Worm (Caenorhabditis elegans): ENCODE results near the gene rars-2.

DNA sequence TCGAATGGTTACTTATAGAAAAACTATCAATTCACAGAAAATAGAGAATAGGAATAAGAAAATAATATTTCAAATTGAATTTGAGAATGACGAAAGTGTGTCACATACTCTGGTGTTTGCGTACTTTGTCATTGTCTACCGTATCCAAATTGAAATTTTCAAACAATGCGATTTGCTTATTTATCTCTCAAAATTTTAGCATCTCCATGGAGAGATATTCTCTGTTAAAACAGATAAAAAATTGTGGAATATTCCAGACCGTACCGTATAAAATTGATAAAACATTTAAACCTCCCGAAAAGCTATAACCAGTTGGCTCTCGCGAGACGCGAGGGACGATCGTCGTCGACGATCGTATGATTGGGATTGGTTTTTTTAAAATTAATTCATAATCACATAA lies 44.6 kb upstream of the rars-2 start, which contains the start of gene fbf-1:
- TF ChIP-seq daf-16 (GFP tag; optimal IDR thresholded peaks at IDR 0.05) (no peak), daf-16 (tag; optimal IDR thresholded peaks at IDR 0.05) (no peak), skn-1 (tag; optimal IDR thresholded peaks at IDR 0.05) (no peak), nhr-48 (tag; optimal IDR thresholded peaks at IDR 0.05) (no peak), fkh-10 (GFP tag; optimal IDR thresholded peaks at IDR 0.05) (no peak), jun-1 (tag; optimal IDR thresholded peaks at IDR 0.05) (no peak), lsy-2 (tag; optimal IDR thresholded peaks at IDR 0.05) (no peak), nhr-11 (tag; optimal IDR thresholded peaks at IDR 0.05) (no peak), mdl-1 (tag; optimal IDR thresholded peaks at IDR 0.05) (no peak), pha-4 (GFP tag; IDR thresholded peaks at IDR 0.05) (no peak), pha-4 (tag; optimal IDR thresholded peaks at IDR 0.05) (no peak), aly-2 (tag; optimal IDR thresholded peaks at IDR 0.05) (no peak), lin-29 (GFP tag; IDR thresholded peaks at IDR 0.05) (no peak), ama-1 (optimal IDR thresholded peaks at IDR 0.05) (no peak), mdt-29 (GFP tag; IDR thresholded peaks at IDR 0.05) (no peak), snpc-4 (tag; optimal IDR thresholded peaks at IDR 0.05) (no peak)
